Worm (Caenorhabditis elegans) whole organism, early embryonic: Measurements from ENCODE around the gene nhr-42.

Experiments
- B0310.2 ChIP-seq: sonication (generic microtip); optimal IDR thresholded peaks from 2 replicates; lab custom pipeline; 2016; ENCODE audit warnings: mild to moderate bottlenecking, missing genetic modification characterization, missing compliant biosample characterization
- F13C5.2 ChIP-seq: sonication (generic microtip); optimal IDR thresholded peaks from 2 replicates; lab custom pipeline; 2017; ENCODE audit warnings: mild to moderate bottlenecking, missing genetic modification characterization, inconsistent platforms, missing compliant biosample characterization
- aly-1 ChIP-seq: sonication (generic microtip); optimal IDR thresholded peaks from 2 replicates; lab custom pipeline; 2016; ENCODE audit warnings: missing genetic modification characterization, missing compliant biosample characterization
- ama-1 ChIP-seq: fragments of 150-350 bp; optimal IDR thresholded peaks from 2 replicates; lab custom pipeline; 2014
- ceh-13 ChIP-seq: fragments of 200-800 bp; sonication (Bioruptor generic); optimal IDR thresholded peaks from 2 replicates; lab custom pipeline; 2018; ENCODE audit warnings: mild to moderate bottlenecking, missing genetic modification characterization, missing compliant biosample characterization
- ceh-36 ChIP-seq: sonication (generic microtip); optimal IDR thresholded peaks from 2 replicates; lab custom pipeline; 2016; ENCODE audit warnings: missing genetic modification characterization, inconsistent platforms, missing compliant biosample characterization
- ets-7 ChIP-seq: sonication (generic microtip); optimal IDR thresholded peaks from 2 replicates; lab custom pipeline; 2016; ENCODE audit warnings: missing genotype, missing genetic modification characterization, missing compliant biosample characterization
- flt-1 ChIP-seq: fragments of 200-800 bp; sonication (Bioruptor generic); IDR thresholded peaks from 2 replicates; pipeline ENCODE4 v1.3.6; 2022; ENCODE audit warnings: missing genetic modification characterization, missing compliant biosample characterization
- hmbx-1 ChIP-seq: sonication (generic microtip); optimal IDR thresholded peaks from 2 replicates; lab custom pipeline; 2016; ENCODE audit warnings: mild to moderate bottlenecking, missing genetic modification characterization, missing compliant biosample characterization
- hmg-4 ChIP-seq: fragments of 200-800 bp; sonication (Bioruptor generic); optimal IDR thresholded peaks from 2 replicates; lab custom pipeline; 2018; ENCODE audit warnings: mild to moderate bottlenecking, missing genetic modification characterization, missing compliant biosample characterization
- hnd-1 ChIP-seq: sonication (generic microtip); optimal IDR thresholded peaks from 2 replicates; lab custom pipeline; 2016; ENCODE audit warnings: missing genetic modification characterization, missing compliant biosample characterization
- pes-1 ChIP-seq: fragments of 200-800 bp; sonication (Bioruptor generic); IDR thresholded peaks from 2 replicates; pipeline ENCODE4 v1.3.6; 2022; ENCODE audit warnings: missing genetic modification reagents, missing genetic modification characterization, missing compliant biosample characterization
- scrt-1 ChIP-seq: fragments of 200-800 bp; sonication (Bioruptor generic); IDR thresholded peaks from 2 replicates; pipeline ENCODE4 v1.3.6; 2022; ENCODE audit warnings: missing genetic modification characterization, missing compliant biosample characterization
- sea-1 ChIP-seq: fragments of 200-800 bp; sonication (Bioruptor generic); conservative IDR thresholded peaks from 2 replicates; pipeline ENCODE4 v1.3.6; 2022; ENCODE audit warnings: missing genetic modification characterization, missing compliant biosample characterization
- tbx-11 ChIP-seq: fragments of 200-800 bp; sonication (Bioruptor generic); IDR thresholded peaks from 2 replicates; pipeline ENCODE4 v1.3.6; 2022; ENCODE audit warnings: missing genetic modification characterization, missing compliant biosample characterization
- tbx-37 ChIP-seq: fragments of 200-800 bp; sonication (Bioruptor generic); conservative IDR thresholded peaks from 2 replicates; pipeline ENCODE4 v1.3.6; 2022; ENCODE audit warnings: missing genetic modification reagents, missing genetic modification characterization, missing compliant biosample characterization
- tra-4 ChIP-seq: sonication (generic microtip); optimal IDR thresholded peaks from 2 replicates; lab custom pipeline; 2017; ENCODE audit warnings: missing genetic modification characterization, missing compliant biosample characterization

The nhr-42 gene

DNA sequence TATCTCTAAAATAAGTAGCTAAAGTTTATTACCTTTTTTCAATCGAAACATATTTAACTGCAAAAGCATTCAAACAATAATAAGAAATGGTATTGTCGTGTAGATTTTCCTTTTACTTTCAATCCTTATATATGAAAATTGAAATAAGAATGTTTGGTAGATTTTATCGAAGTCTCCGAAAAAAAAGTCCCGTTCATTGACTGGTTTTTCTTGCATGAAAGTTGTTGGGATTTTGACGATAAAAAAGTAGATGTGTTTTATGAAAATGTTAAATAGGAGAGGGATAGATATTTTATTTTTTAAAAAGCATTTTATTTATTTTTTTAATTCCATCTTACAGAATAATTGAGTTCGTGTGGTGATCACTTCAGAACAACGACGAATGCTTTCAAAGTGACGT, 17.3 kb downstream of the nhr-42 start, which contains the start of gene C33G8.13:
Gene C33G8.13 (minus strand): TSS at position 101 of the 400 bp plus-strand sequence.
- no peak for TF ChIP-seq B0310.2 (tag; lab: Kevin White, UChicago)
- TF ChIP-seq F13C5.2 (tag; lab: Kevin White, UChicago): no peak
- TF ChIP-seq flt-1: no peak
- TF ChIP-seq aly-1 (tag; lab: Kevin White, UChicago): no peak
- no peak for TF ChIP-seq tbx-11 (GFP tag; lab: Robert Waterston, UW)
- TF ChIP-seq hnd-1 (tag; lab: Kevin White, UChicago): no peak

DNA sequence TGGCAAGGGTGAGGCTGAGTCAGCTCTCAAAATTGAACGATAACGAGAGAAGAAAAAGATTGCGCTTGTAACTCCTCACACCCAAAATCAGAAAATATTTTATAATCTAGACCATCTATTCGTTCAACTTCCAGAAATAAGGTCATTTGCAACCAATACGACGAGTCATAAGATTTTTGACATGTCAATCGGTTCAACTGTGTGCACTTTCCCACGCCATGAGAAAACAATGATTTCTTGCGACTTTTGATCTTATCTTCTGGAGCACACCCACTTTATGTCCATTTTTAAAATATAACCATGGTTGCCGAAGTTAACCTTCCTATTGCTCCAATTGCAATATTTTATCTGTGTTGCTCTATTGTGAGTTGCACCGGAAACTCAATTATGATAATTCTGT, 18.4 kb downstream of the nhr-42 start, which contains the start of gene srsx-32:
Gene srsx-32 (plus strand): TSS at position 301 of the 400 bp plus-strand sequence.
- TF ChIP-seq tbx-37 (GFP tag; lab: Robert Waterston, UW): no peak
- no peak for TF ChIP-seq ama-1 (lab: Kevin White, UChicago)
- no peak for TF ChIP-seq flt-1
- no peak for TF ChIP-seq ceh-13
- TF ChIP-seq F13C5.2 (tag; lab: Kevin White, UChicago): no peak
- TF ChIP-seq sea-1 (GFP tag; lab: Robert Waterston, UW): no peak
- TF ChIP-seq scrt-1 (GFP tag; lab: Robert Waterston, UW): no peak
- TF ChIP-seq tbx-11 (GFP tag; lab: Robert Waterston, UW): no peak
- no peak for TF ChIP-seq tra-4 (tag; lab: Kevin White, UChicago)
- TF ChIP-seq ets-7 (tag; lab: Kevin White, UChicago): no peak
- no peak for TF ChIP-seq pes-1 (GFP tag; lab: Robert Waterston, UW)
- TF ChIP-seq aly-1 (tag; lab: Kevin White, UChicago): no peak
- no peak for TF ChIP-seq hmg-4 (GFP tag; lab: Kevin White, UChicago)
- no peak for TF ChIP-seq hnd-1 (tag; lab: Kevin White, UChicago)
- TF ChIP-seq B0310.2 (tag; lab: Kevin White, UChicago): no peak
- no peak for TF ChIP-seq ceh-36
- TF ChIP-seq hmbx-1 (tag; lab: Kevin White, UChicago): no peak

DNA sequence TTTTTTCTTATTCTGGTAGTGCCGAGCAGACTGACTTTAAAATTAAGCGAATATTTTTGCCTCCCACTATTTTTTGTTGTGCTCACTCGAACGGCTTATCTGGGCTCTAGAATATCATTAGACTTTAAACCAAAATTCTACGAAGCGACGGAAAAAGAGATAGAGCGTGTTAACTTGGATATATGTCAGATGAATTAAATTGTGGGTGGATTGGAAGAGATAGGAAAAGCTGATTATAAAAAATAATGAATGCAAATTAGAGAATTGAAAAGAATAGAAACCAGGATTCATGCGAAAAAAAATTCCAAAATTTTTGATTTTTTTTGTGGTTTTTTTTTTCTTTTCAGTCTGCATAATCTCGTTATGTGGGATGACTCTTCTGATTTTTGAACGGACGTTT, 23.2 kb downstream of the nhr-42 start, which contains the start of gene F20A1.4:
Gene F20A1.4 (minus strand): TSS at position 101 of the 400 bp plus-strand sequence.
- TF ChIP-seq hnd-1 (tag; lab: Kevin White, UChicago) (no peak), tra-4 (tag; lab: Kevin White, UChicago) (no peak), ceh-13 (no peak), ceh-36 (no peak), hmg-4 (GFP tag; lab: Kevin White, UChicago) (no peak), tbx-37 (GFP tag; lab: Robert Waterston, UW) (no peak), pes-1 (GFP tag; lab: Robert Waterston, UW) (no peak), aly-1 (tag; lab: Kevin White, UChicago) (no peak), scrt-1 (GFP tag; lab: Robert Waterston, UW) (no peak), F13C5.2 (tag; lab: Kevin White, UChicago) (no peak), hmbx-1 (tag; lab: Kevin White, UChicago) (no peak), B0310.2 (tag; lab: Kevin White, UChicago) (no peak), flt-1 (no peak), ets-7 (tag; lab: Kevin White, UChicago) (no peak), ama-1 (lab: Kevin White, UChicago) (no peak), sea-1 (GFP tag; lab: Robert Waterston, UW) (no peak), tbx-11 (GFP tag; lab: Robert Waterston, UW) (no peak)

DNA sequence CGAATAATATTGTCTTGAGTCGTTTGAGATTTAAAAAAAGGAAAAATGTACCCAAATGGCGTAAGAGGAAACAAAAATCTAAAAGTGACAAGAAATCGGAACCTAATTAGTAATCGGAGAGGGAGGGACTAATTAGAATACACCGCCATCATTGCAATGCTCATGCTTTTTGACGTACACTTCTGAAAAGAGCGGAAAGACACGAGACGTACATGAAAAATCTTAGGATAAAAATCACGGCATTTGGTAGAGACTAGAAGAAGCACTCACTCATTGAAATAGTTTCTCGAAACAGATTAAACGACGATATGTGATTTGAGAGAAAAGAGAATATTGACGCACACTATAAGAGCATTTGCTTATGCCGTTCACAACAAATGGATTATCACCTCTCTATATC, 24.4 kb downstream of the nhr-42 start:
- TF ChIP-seq tbx-11 (GFP tag; lab: Robert Waterston, UW) (no peak), F13C5.2 (tag; lab: Kevin White, UChicago) (no peak), flt-1 (no peak), tra-4 (tag; lab: Kevin White, UChicago) (no peak), scrt-1 (GFP tag; lab: Robert Waterston, UW) (no peak), ets-7 (tag; lab: Kevin White, UChicago) (no peak), pes-1 (GFP tag; lab: Robert Waterston, UW) (no peak), hmbx-1 (tag; lab: Kevin White, UChicago) (no peak)

DNA sequence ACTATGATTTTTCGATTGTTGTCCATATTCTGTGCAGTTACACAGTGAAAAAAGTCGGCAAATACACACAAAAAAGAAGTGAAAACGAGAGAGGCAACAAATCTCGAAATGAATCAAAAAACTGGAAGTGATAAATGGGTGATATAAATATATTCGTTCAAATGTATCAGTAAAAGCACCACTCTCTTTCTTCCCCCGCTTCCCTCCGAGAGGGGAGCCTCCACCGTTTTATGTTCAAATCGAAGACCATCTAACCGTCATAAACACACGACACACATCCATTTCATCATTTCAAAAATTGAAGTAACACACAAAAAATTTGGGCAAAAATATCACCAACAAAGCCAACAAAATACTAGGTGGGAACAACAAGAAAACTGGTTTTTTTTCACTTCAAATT, 28.4 kb downstream of the nhr-42 start, which contains the start of gene F20A1.6:
Gene F20A1.6 (minus strand): TSS at position 101 of the 400 bp plus-strand sequence.
- TF ChIP-seq ceh-13: no peak
- TF ChIP-seq hnd-1 (tag; lab: Kevin White, UChicago): no peak

DNA sequence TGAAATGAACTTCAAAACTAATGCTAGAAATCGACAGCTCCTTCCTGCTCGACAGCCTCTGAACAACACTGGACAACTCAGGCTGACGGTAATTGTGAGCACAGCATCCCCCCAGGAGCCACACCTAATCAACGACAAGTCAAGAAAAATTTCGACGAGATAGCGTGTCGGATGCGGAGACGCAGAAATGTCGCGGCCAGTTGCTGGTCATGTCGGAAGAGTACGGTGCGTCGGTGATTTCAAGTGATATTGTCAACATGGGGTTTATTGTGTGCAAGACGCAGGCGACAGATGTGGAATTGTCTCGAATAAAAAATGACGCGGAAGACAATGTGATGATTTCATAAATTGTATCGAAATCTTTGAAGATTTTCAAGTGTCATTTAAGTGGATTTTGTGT, 37.9 kb downstream of the nhr-42 start, which contains the start of gene twk-11:
Gene twk-11 (minus strand): TSS at position 101 of the 400 bp plus-strand sequence.
- no peak for TF ChIP-seq pes-1 (GFP tag; lab: Robert Waterston, UW)
- no peak for TF ChIP-seq scrt-1 (GFP tag; lab: Robert Waterston, UW)
- no peak for TF ChIP-seq ama-1 (lab: Kevin White, UChicago)
- no peak for TF ChIP-seq ceh-36
- no peak for TF ChIP-seq sea-1 (GFP tag; lab: Robert Waterston, UW)
- TF ChIP-seq ets-7 (tag; lab: Kevin White, UChicago): no peak

DNA sequence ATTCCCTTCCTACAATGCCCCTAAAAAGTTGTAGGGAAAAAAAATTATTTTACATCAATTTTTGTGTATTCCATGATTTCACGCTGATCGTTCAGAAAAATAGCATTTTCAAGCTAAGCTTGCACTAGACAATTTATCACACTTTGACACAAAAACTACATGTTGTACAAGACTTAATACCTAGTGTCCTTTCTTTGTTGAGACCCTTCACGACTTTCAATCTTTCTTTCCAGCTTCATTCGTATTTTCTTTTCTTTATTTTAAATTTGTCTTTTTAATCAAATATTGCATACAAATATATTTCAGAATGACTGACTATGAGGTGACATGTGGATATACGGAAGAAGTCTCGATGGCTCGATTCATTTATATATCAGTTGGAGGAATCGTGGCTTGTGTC, 47.4 kb downstream of the nhr-42 start, which contains the start of gene F20A1.2:
Gene F20A1.2 (plus strand): TSS at position 301 of the 400 bp plus-strand sequence.
- TF ChIP-seq tra-4 (tag; lab: Kevin White, UChicago) (no peak), hnd-1 (tag; lab: Kevin White, UChicago) (no peak), ets-7 (tag; lab: Kevin White, UChicago) (no peak), B0310.2 (tag; lab: Kevin White, UChicago) (no peak), F13C5.2 (tag; lab: Kevin White, UChicago) (no peak), hmg-4 (GFP tag; lab: Kevin White, UChicago) (no peak), hmbx-1 (tag; lab: Kevin White, UChicago) (no peak), pes-1 (GFP tag; lab: Robert Waterston, UW) (no peak), tbx-11 (GFP tag; lab: Robert Waterston, UW) (no peak), aly-1 (tag; lab: Kevin White, UChicago) (no peak), scrt-1 (GFP tag; lab: Robert Waterston, UW) (no peak), ceh-36 (no peak), flt-1 (no peak), tbx-37 (GFP tag; lab: Robert Waterston, UW) (no peak), ceh-13 (no peak), ama-1 (lab: Kevin White, UChicago) (no peak), sea-1 (GFP tag; lab: Robert Waterston, UW) (no peak)
